Worm (Caenorhabditis elegans) whole organism, L4 larva: ENCODE measurements around the gene hlh-30.

Experiments
- D1046.2 ChIP-seq: fragments of 200-800 bp; sonication (Bioruptor generic); IDR thresholded peaks from 2 replicates; pipeline ENCODE4 v1.3.6; 2022; ENCODE audit warnings: missing genetic modification characterization, missing compliant biosample characterization
- F10B5.3 ChIP-seq: sonication (generic microtip); optimal IDR thresholded peaks from 2 replicates; lab custom pipeline; 2016; ENCODE audit warnings: mild to moderate bottlenecking, missing genetic modification characterization, missing compliant biosample characterization
- F49E8.2 ChIP-seq: sonication (generic microtip); optimal IDR thresholded peaks from 2 replicates; lab custom pipeline; 2016; ENCODE audit warnings: missing compliant biosample characterization, mild to moderate bottlenecking, missing genetic modification characterization, borderline replicate concordance
- T20F7.1 ChIP-seq: fragments of 200-800 bp; sonication (Bioruptor generic); optimal IDR thresholded peaks from 2 replicates; lab custom pipeline; 2018; ENCODE audit warnings: mild to moderate bottlenecking, missing genetic modification characterization, missing compliant biosample characterization
- T26A8.4 ChIP-seq: fragments of 200-800 bp; sonication (Bioruptor generic); IDR thresholded peaks from 2 replicates; pipeline ENCODE4 v1.3.6; 2022; ENCODE audit warnings: missing genetic modification characterization, missing compliant biosample characterization
- Y48G9A.11 ChIP-seq: fragments of 200-800 bp; sonication (Bioruptor generic); IDR thresholded peaks from 2 replicates; pipeline ENCODE4 v1.3.6; 2022; ENCODE audit warnings: missing genetic modification reagents, missing genetic modification characterization, missing compliant biosample characterization
- Y5F2A.4 ChIP-seq: fragments of 200-800 bp; sonication (Bioruptor generic); optimal IDR thresholded peaks from 2 replicates; lab custom pipeline; 2018; ENCODE audit warnings: mild to moderate bottlenecking, missing genetic modification characterization, missing compliant biosample characterization
- aha-1 ChIP-seq: fragments of 150-350 bp; peaks from one replicate; lab custom pipeline; 2014; ENCODE audit warnings: missing biosample characterization, missing genetic modification characterization
- ama-1 ChIP-seq: fragments of 150-350 bp; optimal IDR thresholded peaks from 2 replicates; lab custom pipeline; 2014; ENCODE audit warnings: inconsistent platforms, mixed read lengths
- attf-4 ChIP-seq: sonication (generic microtip); optimal IDR thresholded peaks from 3 replicates; lab custom pipeline; 2017; ENCODE audit warnings: missing biosample characterization, missing genetic modification characterization
- ceh-20 ChIP-seq: fragments of 200-800 bp; sonication (Bioruptor generic); IDR thresholded peaks from 2 replicates; pipeline ENCODE4 v1.3.6; 2022; ENCODE audit warnings: missing genetic modification reagents, missing genetic modification characterization, missing compliant biosample characterization
- ceh-32 ChIP-seq: sonication (generic microtip); optimal IDR thresholded peaks from 2 replicates; lab custom pipeline; 2016; ENCODE audit warnings: mild to moderate bottlenecking, missing genetic modification characterization, missing compliant biosample characterization; ENCODE audit not compliant: poor library complexity
- ces-1 ChIP-seq: fragments of 150-350 bp; sonication (generic microtip); optimal IDR thresholded peaks from 4 replicates; lab custom pipeline; 2014; ENCODE audit warnings: missing biosample characterization, missing genetic modification reagents, missing genetic modification characterization
- cey-2 ChIP-seq: sonication (generic microtip); optimal IDR thresholded peaks from 3 replicates; lab custom pipeline; 2017; ENCODE audit warnings: missing genetic modification characterization, mild to moderate bottlenecking, missing compliant biosample characterization, antibody characterized with exemption, borderline replicate concordance; ENCODE audit not compliant: insufficient read depth
- ctbp-1 ChIP-seq: fragments of 200-800 bp; sonication (Bioruptor generic); IDR thresholded peaks from 2 replicates; pipeline ENCODE4 v1.3.6; 2022; ENCODE audit warnings: missing genetic modification reagents, missing genetic modification characterization, missing compliant biosample characterization
- dmd-9 ChIP-seq: fragments of 200-800 bp; sonication (Bioruptor generic); IDR thresholded peaks from 2 replicates; pipeline ENCODE4 v1.3.6; 2022; ENCODE audit warnings: missing genetic modification reagents, missing genetic modification characterization, missing compliant biosample characterization
- egl-43 ChIP-seq: fragments of 200-800 bp; sonication (Bioruptor generic); IDR thresholded peaks from 2 replicates; pipeline ENCODE4 v1.3.6; 2022; ENCODE audit warnings: missing genetic modification reagents, missing genetic modification characterization, missing compliant biosample characterization
- fos-1 ChIP-seq: fragments of 150-350 bp; optimal IDR thresholded peaks from 2 replicates; lab custom pipeline; 2014; ENCODE audit warnings: missing biosample characterization, missing genetic modification characterization
- gei-8 ChIP-seq: fragments of 200-800 bp; sonication (Bioruptor generic); optimal IDR thresholded peaks from 2 replicates; lab custom pipeline; 2018; ENCODE audit warnings: mild to moderate bottlenecking, missing genetic modification characterization, missing compliant biosample characterization
- hif-1 ChIP-seq, 2 experiments: sonication (generic microtip); optimal IDR thresholded peaks; 2 replicates each; lab custom pipeline; 2016 to 2017; ENCODE audit warnings: missing compliant biosample characterization in 2 of 2, missing genetic modification characterization in 2 of 2, missing genetic modification reagents in 2 of 2, missing genotype in 2 of 2, mild to moderate bottlenecking in 1 of 2
- hlh-30 ChIP-seq: sonication (generic microtip); optimal IDR thresholded peaks from 2 replicates; lab custom pipeline; 2017; ENCODE audit warnings: antibody characterized with exemption, mild to moderate bottlenecking, missing genetic modification characterization, missing compliant biosample characterization; ENCODE audit not compliant: insufficient read depth
- hmg-1.1 ChIP-seq: fragments of 200-800 bp; sonication (Bioruptor generic); IDR thresholded peaks from 2 replicates; pipeline ENCODE4 v1.3.6; 2022; ENCODE audit warnings: missing genetic modification reagents, missing genetic modification characterization, missing compliant biosample characterization
- lin-1 ChIP-seq: fragments of 200-800 bp; sonication (Bioruptor generic); IDR thresholded peaks from 2 replicates; pipeline ENCODE4 v1.3.6; 2022; ENCODE audit warnings: missing genetic modification reagents, missing genetic modification characterization, missing compliant biosample characterization
- lin-13 ChIP-seq: fragments of 150-350 bp; optimal IDR thresholded peaks from 2 replicates; lab custom pipeline; 2014; ENCODE audit warnings: missing biosample characterization, missing genetic modification reagents, missing genetic modification characterization
- lir-3 ChIP-seq: sonication (generic microtip); optimal IDR thresholded peaks from 2 replicates; lab custom pipeline; 2016; ENCODE audit warnings: mild to moderate bottlenecking, missing genetic modification characterization, missing compliant biosample characterization
- lsy-2 ChIP-seq, 2 experiments: fragments of 150-350 bp in 1 of 2; sonication (generic microtip) in 1 of 2; optimal IDR thresholded peaks; 2 replicates each; lab custom pipeline; 2014 to 2017; ENCODE audit warnings: missing biosample characterization in 2 of 2, missing genetic modification characterization in 2 of 2
- madf-5 ChIP-seq, 2 experiments: fragments of 200-800 bp; sonication (Bioruptor generic); IDR thresholded peaks; 2 replicates each; pipeline ENCODE4 v1.3.6; 2022; ENCODE audit warnings: missing compliant biosample characterization in 2 of 2, missing genetic modification characterization in 2 of 2
- madf-9 ChIP-seq: fragments of 200-800 bp; sonication (Bioruptor generic); conservative IDR thresholded peaks from 2 replicates; pipeline ENCODE4 v1.3.6; 2022; ENCODE audit warnings: missing genetic modification reagents, missing genetic modification characterization, missing compliant biosample characterization
- mdl-1 ChIP-seq, 2 experiments: fragments of 150-350 bp in 1 of 2; sonication (generic microtip) in 1 of 2; optimal IDR thresholded peaks; 2 replicates each; lab custom pipeline; 2014 to 2017; ENCODE audit warnings: missing biosample characterization in 2 of 2, missing genetic modification characterization in 2 of 2
- mdt-29 ChIP-seq: fragments of 200-800 bp; sonication (Bioruptor generic); IDR thresholded peaks from 2 replicates; pipeline ENCODE4 v1.3.6; 2022; ENCODE audit warnings: missing genetic modification reagents, missing genetic modification characterization, missing compliant biosample characterization
- mep-1 ChIP-seq: fragments of 150-350 bp; sonication (generic microtip); optimal IDR thresholded peaks from 3 replicates; lab custom pipeline; 2014; ENCODE audit warnings: missing biosample characterization, missing genetic modification characterization
- mes-2 ChIP-seq: sonication (generic microtip); optimal IDR thresholded peaks from 2 replicates; lab custom pipeline; 2016; ENCODE audit warnings: missing genotype, mild to moderate bottlenecking, missing genetic modification characterization, missing compliant biosample characterization; ENCODE audit not compliant: poor library complexity, severe bottlenecking
- mxl-2 ChIP-seq: fragments of 200-800 bp; sonication (Bioruptor generic); conservative IDR thresholded peaks from 2 replicates; pipeline ENCODE4 v1.3.6; 2022; ENCODE audit warnings: missing genetic modification reagents, missing genetic modification characterization, missing compliant biosample characterization
- mxl-3 ChIP-seq: fragments of 200-800 bp; sonication (Bioruptor generic); optimal IDR thresholded peaks from 2 replicates; lab custom pipeline; 2018; ENCODE audit warnings: mild to moderate bottlenecking, missing genetic modification characterization, missing compliant biosample characterization
- nhr-10 ChIP-seq: fragments of 150-350 bp; optimal IDR thresholded peaks from 2 replicates; lab custom pipeline; 2014; ENCODE audit warnings: missing biosample characterization, missing genetic modification characterization
- nhr-11 ChIP-seq: fragments of 150-350 bp; optimal IDR thresholded peaks from 2 replicates; lab custom pipeline; 2014; ENCODE audit warnings: missing biosample characterization, missing genetic modification characterization
- nhr-237 ChIP-seq: sonication (generic microtip); optimal IDR thresholded peaks from 2 replicates; lab custom pipeline; 2017; ENCODE audit warnings: missing biosample characterization, missing genetic modification characterization
- nhr-25 ChIP-seq: sonication (generic microtip); optimal IDR thresholded peaks from 2 replicates; lab custom pipeline; 2017; ENCODE audit warnings: missing genetic modification characterization, mild to moderate bottlenecking, missing compliant biosample characterization, antibody characterized with exemption, moderate library complexity, borderline replicate concordance; ENCODE audit not compliant: insufficient read depth
- nhr-28 ChIP-seq: fragments of 150-350 bp; optimal IDR thresholded peaks from 2 replicates; lab custom pipeline; 2014; ENCODE audit warnings: missing biosample characterization, missing genetic modification characterization
- nhr-48 ChIP-seq: sonication (generic microtip); optimal IDR thresholded peaks from 2 replicates; lab custom pipeline; 2016; ENCODE audit warnings: mild to moderate bottlenecking, missing genetic modification characterization, missing compliant biosample characterization
- nhr-6 ChIP-seq: fragments of 150-350 bp; optimal IDR thresholded peaks from 2 replicates; lab custom pipeline; 2014; ENCODE audit warnings: missing biosample characterization, missing genetic modification characterization
- pha-4 ChIP-seq, 2 experiments: fragments of 150-350 bp in 1 of 2; fragments of 200-800 bp in 1 of 2; sonication (Bioruptor generic) in 1 of 2; IDR thresholded peaks in 1 of 2; optimal IDR thresholded peaks in 1 of 2; 2 replicates each; pipeline versions ENCODE4 v1.3.6 to Lab custom; 2014 to 2022; ENCODE audit warnings: missing genetic modification characterization in 2 of 2, missing genetic modification reagents in 2 of 2, missing biosample characterization in 1 of 2, missing compliant biosample characterization in 1 of 2
- rbr-2 ChIP-seq: sonication (generic microtip); optimal IDR thresholded peaks from 2 replicates; lab custom pipeline; 2016; ENCODE audit warnings: missing genotype, missing genetic modification characterization, missing compliant biosample characterization
- sdz-12 ChIP-seq: fragments of 200-800 bp; sonication (Bioruptor generic); optimal IDR thresholded peaks from 2 replicates; lab custom pipeline; 2018; ENCODE audit warnings: mild to moderate bottlenecking, missing genetic modification characterization, missing compliant biosample characterization
- skn-1 ChIP-seq: fragments of 150-350 bp; optimal IDR thresholded peaks from 2 replicates; lab custom pipeline; 2014; ENCODE audit warnings: missing biosample characterization, missing genetic modification characterization
- snpc-1.2 ChIP-seq: fragments of 200-800 bp; sonication (Bioruptor generic); IDR thresholded peaks from 2 replicates; pipeline ENCODE4 v1.3.6; 2022; ENCODE audit warnings: missing genetic modification reagents, missing genetic modification characterization, missing compliant biosample characterization
- spr-1 ChIP-seq: sonication (generic microtip); optimal IDR thresholded peaks from 2 replicates; lab custom pipeline; 2016; ENCODE audit warnings: mild to moderate bottlenecking, missing genetic modification characterization, missing compliant biosample characterization
- zfp-2 ChIP-seq: sonication (generic microtip); optimal IDR thresholded peaks from 2 replicates; lab custom pipeline; 2016; ENCODE audit warnings: mild to moderate bottlenecking, missing genetic modification characterization, missing compliant biosample characterization
- zip-2 ChIP-seq: fragments of 150-350 bp; optimal IDR thresholded peaks from 2 replicates; lab custom pipeline; 2014; ENCODE audit warnings: missing biosample characterization, missing genetic modification characterization
- ztf-7 ChIP-seq: fragments of 150-350 bp; optimal IDR thresholded peaks from 2 replicates; lab custom pipeline; 2014; ENCODE audit warnings: missing biosample characterization, missing genetic modification characterization

hlh-30 gene

DNA sequence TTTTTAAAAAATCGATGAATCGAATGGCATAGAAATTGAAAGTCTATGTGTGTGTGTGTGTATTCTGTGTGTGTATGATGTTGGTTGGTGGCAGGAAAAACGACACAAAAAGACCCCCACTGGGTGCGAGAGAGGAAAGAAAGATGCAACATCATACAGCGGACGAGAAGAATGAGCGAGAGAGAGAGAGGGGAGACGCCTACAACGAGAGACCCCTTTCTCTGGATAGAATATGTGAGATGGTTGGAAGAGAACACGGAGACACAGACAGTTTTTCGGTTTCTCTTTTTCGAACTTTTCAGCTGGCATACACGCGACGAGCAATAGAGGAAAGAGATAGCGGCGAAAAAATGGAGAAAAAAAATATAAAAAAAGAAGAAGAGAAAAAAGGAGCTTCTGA lies 14.9 kb downstream of the hlh-30 start:
- TF ChIP-seq nhr-6 (tag; lab: Kevin White, UChicago) (peak; percentile 48), mxl-2 (GFP tag; lab: Robert Waterston, UW) (no peak), zip-2 (tag; lab: Kevin White, UChicago) (no peak), ztf-7 (tag; lab: Kevin White, UChicago) (no peak), Y48G9A.11 (no peak), nhr-11 (tag; lab: Kevin White, UChicago) (peak; percentile 79), lin-1 (peak; percentile 24; the same call in 1 of the 2 replicates), egl-43 (0 out of 2 replicates have a peak, but pooled peaks have one; percentile 41), ctbp-1 (GFP tag; lab: Robert Waterston, UW) (peak; percentile 81; the same call in 1 of the 2 replicates), pha-4 (GFP tag; IDR thresholded peaks at IDR 0.05; lab: Robert Waterston, UW) (no peak), pha-4 (tag; optimal IDR thresholded peaks at IDR 0.05; lab: Kevin White, UChicago) (peak; percentile 77), F49E8.2 (tag; lab: Kevin White, UChicago) (no peak), cey-2 (tag; lab: Kevin White, UChicago) (peak; percentile 19), nhr-28 (tag; lab: Kevin White, UChicago) (peak; percentile 71), skn-1 (tag; lab: Kevin White, UChicago) (no peak), nhr-25 (no peak), attf-4 (tag; lab: Kevin White, UChicago) (no peak), nhr-48 (tag; lab: Kevin White, UChicago) (peak; percentile 44), sdz-12 (GFP tag; lab: Kevin White, UChicago) (no peak), fos-1 (no peak), madf-9 (GFP tag; lab: Robert Waterston, UW) (0 out of 2 replicates have a peak, but pooled peaks have one; percentile 19), rbr-2 (tag; lab: Kevin White, UChicago) (peak; percentile 83), mdl-1 (tag; optimal IDR thresholded peaks at IDR 0.05; lab: Kevin White, UChicago) (peak; percentile 46 to 94), mes-2 (tag; lab: Kevin White, UChicago) (peak; percentile 38), madf-5 (GFP tag; IDR thresholded peaks at IDR 0.05; lab: Robert Waterston, UW) (no peak), spr-1 (tag; lab: Kevin White, UChicago) (peak; percentile 41), lsy-2 (tag; optimal IDR thresholded peaks at IDR 0.05; lab: Kevin White, UChicago) (peak; percentile 66 to 79), dmd-9 (0 out of 2 replicates have a peak, but pooled peaks have one; percentile 26), T20F7.1 (GFP tag; lab: Kevin White, UChicago) (no peak), zfp-2 (tag; lab: Kevin White, UChicago) (no peak), Y5F2A.4 (GFP tag; lab: Kevin White, UChicago) (no peak), hlh-30 (no peak), hif-1 (tag; optimal IDR thresholded peaks at IDR 0.05; lab: Kevin White, UChicago) (peak in 1 of 2 experiments; percentile 81), aha-1 (tag; lab: Kevin White, UChicago) (peak; percentile 99), lin-13 (GFP tag; lab: Kevin White, UChicago) (peak; percentile 45), ces-1 (GFP tag; lab: Kevin White, UChicago) (peak; percentile 46), mdt-29 (GFP tag; lab: Robert Waterston, UW) (no peak), gei-8 (GFP tag; lab: Kevin White, UChicago) (no peak), ceh-32 (tag; lab: Kevin White, UChicago) (no peak), nhr-10 (tag; lab: Kevin White, UChicago) (peak; percentile 33), snpc-1.2 (GFP tag; lab: Robert Waterston, UW) (no peak), mxl-3 (peak; percentile 65), D1046.2 (GFP tag; lab: Robert Waterston, UW) (no peak), hmg-1.1 (GFP tag; lab: Robert Waterston, UW) (peak; percentile 81), ama-1 (peak; percentile 9), lir-3 (no peak), F10B5.3 (tag; lab: Kevin White, UChicago) (no peak), mep-1 (tag; lab: Kevin White, UChicago) (peak; percentile 86), T26A8.4 (GFP tag; lab: Robert Waterston, UW) (no peak), nhr-237 (tag; lab: Kevin White, UChicago) (no peak), ceh-20 (GFP tag; lab: Robert Waterston, UW) (peak; percentile 44; the same call in 1 of the 2 replicates)
